Worm (Caenorhabditis elegans) whole organism, mixed stage, embryonic: Measurements from ENCODE around the gene mrps-18A.

Source experiments
- ces-1 ChIP-seq: fragments of 150-350 bp; optimal IDR thresholded peaks from 2 replicates; lab custom pipeline; 2014; ENCODE audit warnings: missing biosample characterization, missing genetic modification reagents, missing genetic modification characterization
- ham-2 ChIP-seq: fragments of 200-800 bp; sonication (Bioruptor generic); optimal IDR thresholded peaks from 2 replicates; lab custom pipeline; 2018; ENCODE audit warnings: mild to moderate bottlenecking, missing genetic modification characterization, missing compliant biosample characterization
- lsy-2 ChIP-seq: fragments of 150-350 bp; optimal IDR thresholded peaks from 2 replicates; lab custom pipeline; 2014; ENCODE audit warnings: missing biosample characterization, missing genetic modification characterization
- nhr-2 ChIP-seq: fragments of 150-350 bp; optimal IDR thresholded peaks from 2 replicates; lab custom pipeline; 2014; ENCODE audit warnings: missing biosample characterization, missing genetic modification characterization

mrps-18A gene

ce11 chrIII:8281310-8281709, 50.4 kb downstream of the mrps-18A start:
- TF ChIP-seq ces-1: no peak
- no peak for TF ChIP-seq ham-2 (GFP tag; lab: Kevin White, UChicago)
- TF ChIP-seq lsy-2 (tag; lab: Kevin White, UChicago): no peak
- TF ChIP-seq nhr-2: peak; percentile 4
